Fruit fly (Drosophila melanogaster): Measurements from ENCODE around the gene Aduk.
A peak's percentile ranks its signal among the peaks of the same experiment; 100 is the strongest.

The Aduk gene

DNA sequence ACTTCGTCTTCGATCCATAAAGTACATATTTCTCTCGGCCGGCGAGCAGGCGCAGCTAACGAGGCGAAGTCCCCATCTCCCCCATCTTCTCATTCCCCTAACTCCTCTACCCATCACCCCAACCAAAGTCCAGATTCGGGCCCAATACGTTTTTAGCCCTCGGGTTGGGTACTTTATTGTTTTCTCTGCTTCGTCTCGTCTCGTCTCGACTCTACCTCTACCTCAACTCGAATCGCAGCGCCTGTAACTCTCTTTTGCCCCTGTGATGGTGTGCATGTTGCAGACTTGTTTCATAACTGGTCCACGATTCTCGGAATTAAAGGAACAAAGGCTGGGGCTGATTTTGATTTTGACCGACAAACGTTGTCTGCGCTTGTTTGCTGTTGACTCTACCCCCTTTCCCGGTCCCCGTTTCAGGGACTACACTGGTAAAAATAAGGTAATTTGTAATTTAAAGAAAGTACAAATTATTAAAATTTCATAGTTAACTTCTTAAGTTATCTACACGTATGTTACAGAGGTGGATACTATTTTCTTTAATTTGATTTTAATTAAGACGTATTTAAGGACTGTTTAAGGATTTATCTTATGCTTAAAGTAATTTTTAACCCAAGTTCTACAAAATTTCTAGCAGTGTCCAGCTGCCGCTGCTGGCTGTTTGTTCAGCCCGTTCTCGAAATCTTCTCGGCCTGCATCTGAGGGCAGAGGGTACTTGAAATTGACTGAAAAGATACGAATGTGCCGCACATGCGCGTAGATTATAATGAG is 44.3 kb upstream of the Aduk start (continued):
- TF ChIP-seq D19B (GFP tag; optimal IDR thresholded peaks at IDR 0.05) (no peak), dmrt99B (tag; optimal IDR thresholded peaks at IDR 0.05) (peak; percentile 48), CG15073 (GFP tag; optimal IDR thresholded peaks at IDR 0.05) (no peak), CG18262 (tag; optimal IDR thresholded peaks at IDR 0.05) (peak; percentile 91), CG3726 (GFP tag; IDR thresholded peaks at IDR 0.05) (no peak), Dll (GFP tag; IDR thresholded peaks at IDR 0.05; ENCODE audit: partially characterized antibody) (no peak), CG12219 (GFP tag; optimal IDR thresholded peaks at IDR 0.05) (peak; percentile 17), sc (optimal IDR thresholded peaks at IDR 0.05) (no peak), sc (GFP tag; optimal IDR thresholded peaks at IDR 0.05) (peak; percentile 33), bowl (GFP tag; IDR thresholded peaks at IDR 0.05) (no peak), CG32772 (GFP tag; IDR thresholded peaks at IDR 0.05) (peak; percentile 27; the same call in 1 of the 2 replicates), CG2712 (tag; optimal IDR thresholded peaks at IDR 0.05) (peak; percentile 92), Vsx1 (GFP tag; optimal IDR thresholded peaks at IDR 0.05) (peak; percentile 46), CG6654 (GFP tag; optimal IDR thresholded peaks at IDR 0.05) (no peak), CG5180 (GFP tag; optimal IDR thresholded peaks at IDR 0.05) (peak; percentile 10), CG1233 (GFP tag; optimal IDR thresholded peaks at IDR 0.05) (peak; percentile 43), CG31441 (GFP tag; IDR thresholded peaks at IDR 0.05) (peak; percentile 71), CG11398 (GFP tag; optimal IDR thresholded peaks at IDR 0.05) (no peak), HLHmδ (GFP tag; optimal IDR thresholded peaks at IDR 0.05) (no peak), MBD-R2 (GFP tag; IDR thresholded peaks at IDR 0.05) (no peak), CG18619 (GFP tag; optimal IDR thresholded peaks at IDR 0.05) (peak; percentile 36), HHEX (GFP tag; optimal IDR thresholded peaks at IDR 0.05) (peak; percentile 25), onecut (GFP tag; IDR thresholded peaks at IDR 0.05) (no peak), CG11093 (GFP tag; IDR thresholded peaks at IDR 0.05) (no peak), nom (GFP tag; optimal IDR thresholded peaks at IDR 0.05) (peak; percentile 68), eve (GFP tag; optimal IDR thresholded peaks at IDR 0.05) (peak in 1 of 2 experiments; percentile 60), CG15696 (tag; optimal IDR thresholded peaks at IDR 0.05) (peak; percentile 92), Jarid2 (GFP tag; optimal IDR thresholded peaks at IDR 0.05) (peak; percentile 16), Dad (GFP tag; optimal IDR thresholded peaks at IDR 0.05) (no peak), Bteb2 (GFP tag; optimal IDR thresholded peaks at IDR 0.05) (no peak), sens-2 (GFP tag; IDR thresholded peaks at IDR 0.05) (no peak), Mrtf (GFP tag; IDR thresholded peaks at IDR 0.05) (no peak), CG11696 (GFP tag; IDR thresholded peaks at IDR 0.05) (no peak), kni (GFP tag; optimal IDR thresholded peaks at IDR 0.05) (peak; percentile 90), dm (GFP tag; optimal IDR thresholded peaks at IDR 0.05) (no peak), wdn (GFP tag; IDR thresholded peaks at IDR 0.05) (no peak), CG17186 (GFP tag; optimal IDR thresholded peaks at IDR 0.05) (no peak), nerfin-1 (tag; optimal IDR thresholded peaks at IDR 0.05) (peak; percentile 42), slp2 (GFP tag; optimal IDR thresholded peaks at IDR 0.05) (no peak), repo (GFP tag; optimal IDR thresholded peaks at IDR 0.05) (no peak), vvl (GFP tag; IDR thresholded peaks at IDR 0.05) (peak; percentile 58), CG3281 (GFP tag; optimal IDR thresholded peaks at IDR 0.05) (peak; percentile 20), CG7556 (GFP tag; optimal IDR thresholded peaks at IDR 0.05) (peak; percentile 78), CG2889 (GFP tag; IDR thresholded peaks at IDR 0.05) (no peak), Fer1 (GFP tag; optimal IDR thresholded peaks at IDR 0.05) (peak; percentile 32), H2.0 (GFP tag; IDR thresholded peaks at IDR 0.05) (no peak), CoRest (tag; optimal IDR thresholded peaks at IDR 0.05) (peak; percentile 62), CG2202 (tag; optimal IDR thresholded peaks at IDR 0.05) (peak; percentile 79), bigmax (GFP tag; optimal IDR thresholded peaks at IDR 0.05) (no peak), CG11247 (GFP tag; IDR thresholded peaks at IDR 0.05) (0 out of 2 replicates have a peak, but pooled peaks have one; percentile 7)

Data from whole organism, embryonic.